Fruit fly (Drosophila melanogaster): ENCODE measurements around the gene Rpn3.

Rpn3 gene

dm6 chr2L:19014032-19014880, 37.3 kb upstream of the Rpn3 start (continued):
- peak; percentile 16; the same call in 1 of the 2 replicates for TF ChIP-seq CG4730 (GFP tag; IDR thresholded peaks at IDR 0.05)
- TF ChIP-seq row (GFP tag; IDR thresholded peaks at IDR 0.05), result peak; percentile 82
- TF ChIP-seq H15 (GFP tag; IDR thresholded peaks at IDR 0.05), result 0 out of 3 replicates have a peak, but pooled peaks have one; percentile 16
- peak; percentile 78 for TF ChIP-seq org-1 (GFP tag; optimal IDR thresholded peaks at IDR 0.05)
- TF ChIP-seq Dfd (GFP tag; optimal IDR thresholded peaks at IDR 0.05), result no peak
- TF ChIP-seq sisA (GFP tag; IDR thresholded peaks at IDR 0.05), result peak; percentile 73
- TF ChIP-seq CG8290 (GFP tag; optimal IDR thresholded peaks at IDR 0.05), result no peak
- TF ChIP-seq CG8290 (tag; optimal IDR thresholded peaks at IDR 0.05), result peak in 1 of 2 experiments; percentile 25
- no peak for TF ChIP-seq ftz-f1 (GFP tag; optimal IDR thresholded peaks at IDR 0.05)
- no peak for TF ChIP-seq Mad (GFP tag; optimal IDR thresholded peaks at IDR 0.05)
- no peak for TF ChIP-seq hbn (GFP tag; IDR thresholded peaks at IDR 0.05; ENCODE audit: partially characterized antibody)
- TF ChIP-seq lola (GFP tag; optimal IDR thresholded peaks at IDR 0.05), result peak in 1 of 3 experiments; percentile 46
- TF ChIP-seq Deaf1 (tag; optimal IDR thresholded peaks at IDR 0.05), result peak; percentile 62
- TF ChIP-seq CG31441 (GFP tag; IDR thresholded peaks at IDR 0.05), result peak; percentile 84
- no peak for TF ChIP-seq ato (GFP tag; IDR thresholded peaks at IDR 0.05; ENCODE audit: partially characterized antibody)
- no peak for TF ChIP-seq hb (GFP tag; IDR thresholded peaks at IDR 0.05; ENCODE audit: partially characterized antibody)
- peak; percentile 86 for TF ChIP-seq BtbVII (GFP tag; optimal IDR thresholded peaks at IDR 0.05)
- peak; percentile 67 for TF ChIP-seq sob (GFP tag; IDR thresholded peaks at IDR 0.05)
- TF ChIP-seq Xbp1 (GFP tag; optimal IDR thresholded peaks at IDR 0.05), result peak; percentile 65
- no peak for TF ChIP-seq pzg (GFP tag; optimal IDR thresholded peaks at IDR 0.05)
- peak; percentile 33; the same call in 1 of the 2 replicates for TF ChIP-seq CG14667 (GFP tag; IDR thresholded peaks at IDR 0.05)
- no peak for TF ChIP-seq pb (GFP tag; optimal IDR thresholded peaks at IDR 0.05)
- peak; percentile 74 for TF ChIP-seq CG12299 (tag; optimal IDR thresholded peaks at IDR 0.05)
- TF ChIP-seq slou (GFP tag; optimal IDR thresholded peaks at IDR 0.05), result peak; percentile 70
- no peak for TF ChIP-seq toy (GFP tag; IDR thresholded peaks at IDR 0.05)
- TF ChIP-seq onecut (GFP tag; IDR thresholded peaks at IDR 0.05), result peak; percentile 52
- TF ChIP-seq dati (GFP tag; IDR thresholded peaks at IDR 0.05), result no peak
- peak; percentile 66 for TF ChIP-seq mirr (GFP tag; optimal IDR thresholded peaks at IDR 0.05)
- TF ChIP-seq CG1233 (GFP tag; optimal IDR thresholded peaks at IDR 0.05), result peak; percentile 74
- TF ChIP-seq CG4404 (GFP tag; IDR thresholded peaks at IDR 0.05), result peak; percentile 36; the same call in 1 of the 2 replicates
- peak in 1 of 2 experiments; percentile 20 for TF ChIP-seq crp (GFP tag; optimal IDR thresholded peaks at IDR 0.05)
- TF ChIP-seq Tbp (GFP tag; optimal IDR thresholded peaks at IDR 0.05), result no peak
- no peak for TF ChIP-seq corto (GFP tag; optimal IDR thresholded peaks at IDR 0.05)
- TF ChIP-seq CG12155 (GFP tag; optimal IDR thresholded peaks at IDR 0.05), result peak; percentile 18
- TF ChIP-seq bigmax (GFP tag; optimal IDR thresholded peaks at IDR 0.05), result no peak
- TF ChIP-seq CG4707 (GFP tag; optimal IDR thresholded peaks at IDR 0.05), result no peak
- TF ChIP-seq sna (GFP tag; IDR thresholded peaks at IDR 0.05; ENCODE audit: partially characterized antibody), result no peak
- TF ChIP-seq CG11504 (tag; optimal IDR thresholded peaks at IDR 0.05), result peak; percentile 86
- 0 out of 2 replicates have a peak, but pooled peaks have one; percentile 10 for TF ChIP-seq Awh (GFP tag; IDR thresholded peaks at IDR 0.05)
- TF ChIP-seq amos (GFP tag; IDR thresholded peaks at IDR 0.05; ENCODE audit: partially characterized antibody), result no peak
- peak; percentile 73 for TF ChIP-seq CG30403 (GFP tag; optimal IDR thresholded peaks at IDR 0.05)
- TF ChIP-seq CG10543 (GFP tag; optimal IDR thresholded peaks at IDR 0.05), result peak; percentile 72
- TF ChIP-seq CG2120 (GFP tag; optimal IDR thresholded peaks at IDR 0.05), result peak; percentile 75
- peak; percentile 66 for TF ChIP-seq CG15601 (tag; optimal IDR thresholded peaks at IDR 0.05)
- TF ChIP-seq HmgZ (tag; optimal IDR thresholded peaks at IDR 0.05), result peak; percentile 46
- peak; percentile 4 for TF ChIP-seq Myb (GFP tag; optimal IDR thresholded peaks at IDR 0.05)
- TF ChIP-seq Sox100B (GFP tag; optimal IDR thresholded peaks at IDR 0.05), result peak; percentile 82
- peak; percentile 66 for TF ChIP-seq CG9817 (tag; optimal IDR thresholded peaks at IDR 0.05)
